Fruit fly (Drosophila melanogaster) whole organism, adult: ENCODE measurements around the gene CG6171.

ENCODE experiments used
- CG11617 ChIP-seq: fragments of 200-800 bp; sonication (Bioruptor generic); optimal IDR thresholded peaks from 2 replicates; lab custom pipeline; 2017; ENCODE audit warnings: mild to moderate bottlenecking, missing biosample characterization, missing genetic modification reagents, missing genetic modification characterization
- CG12768 ChIP-seq: fragments of 200-800 bp; sonication (Bioruptor generic); optimal IDR thresholded peaks from 2 replicates; lab custom pipeline; 2017; ENCODE audit warnings: missing biosample characterization, missing genetic modification characterization, mild to moderate bottlenecking, moderate library complexity, missing genetic modification reagents
- CG14711 ChIP-seq: fragments of 200-800 bp; sonication (Bioruptor generic); optimal IDR thresholded peaks from 2 replicates; lab custom pipeline; 2018; ENCODE audit warnings: missing biosample characterization, mild to moderate bottlenecking, missing genetic modification characterization, moderate library complexity
- CG1620 ChIP-seq: fragments of 200-800 bp; sonication (Bioruptor generic); optimal IDR thresholded peaks from 2 replicates; lab custom pipeline; 2016; ENCODE audit warnings: missing biosample characterization, missing genetic modification characterization
- CG33017 ChIP-seq: fragments of 200-800 bp; sonication (Bioruptor generic); optimal IDR thresholded peaks from 2 replicates; lab custom pipeline; 2018; ENCODE audit warnings: missing biosample characterization, mild to moderate bottlenecking, missing genetic modification characterization, moderate library complexity
- CG5204 ChIP-seq: fragments of 200-800 bp; sonication (Bioruptor generic); optimal IDR thresholded peaks from 2 replicates; lab custom pipeline; 2016; ENCODE audit warnings: missing biosample characterization, missing genetic modification characterization
- CG7045 ChIP-seq: fragments of 200-800 bp; sonication (Bioruptor generic); optimal IDR thresholded peaks from 2 replicates; lab custom pipeline; 2017; ENCODE audit warnings: missing biosample characterization, mild to moderate bottlenecking, missing genetic modification characterization
- CG7101 ChIP-seq: fragments of 200-800 bp; sonication (Bioruptor generic); optimal IDR thresholded peaks from 2 replicates; lab custom pipeline; 2018; ENCODE audit warnings: missing biosample characterization, mild to moderate bottlenecking, missing genetic modification characterization, moderate library complexity
- Clk ChIP-seq: fragments of 200-800 bp; sonication (Bioruptor generic); optimal IDR thresholded peaks from 2 replicates; lab custom pipeline; 2017; ENCODE audit warnings: missing biosample characterization, missing genetic modification characterization
- Crg-1 ChIP-seq: fragments of 200-800 bp; sonication (Bioruptor generic); optimal IDR thresholded peaks from 2 replicates; lab custom pipeline; 2016; ENCODE audit warnings: missing biosample characterization, missing genetic modification characterization
- Hr96 ChIP-seq: fragments of 200-800 bp; sonication (Bioruptor generic); optimal IDR thresholded peaks from 2 replicates; lab custom pipeline; 2016; ENCODE audit warnings: missing biosample characterization, missing genetic modification characterization
- Mnt ChIP-seq: fragments of 200-800 bp; sonication (Bioruptor generic); optimal IDR thresholded peaks from 2 replicates; lab custom pipeline; 2016; ENCODE audit warnings: missing biosample characterization, mild to moderate bottlenecking, missing genetic modification characterization
- bab1 ChIP-seq: fragments of 200-800 bp; sonication (Bioruptor generic); optimal IDR thresholded peaks from 3 replicates; lab custom pipeline; 2019; ENCODE audit warnings: missing biosample characterization, mild to moderate bottlenecking, missing genetic modification characterization, moderate library complexity
- cic ChIP-seq: fragments of 200-800 bp; sonication (Bioruptor generic); optimal IDR thresholded peaks from 2 replicates; lab custom pipeline; 2017; ENCODE audit warnings: missing biosample characterization, mild to moderate bottlenecking, missing genetic modification characterization, moderate library complexity
- cnc ChIP-seq, 2 experiments: fragments of >200 bp; optimal IDR thresholded peaks; 2 replicates each; lab custom pipeline; 2017
- kay ChIP-seq: fragments of 200-800 bp; sonication (Bioruptor generic); peaks from one replicate; lab custom pipeline; 2016; ENCODE audit warnings: missing biosample characterization, missing genetic modification characterization, borderline replicate concordance
- ovo ChIP-seq: fragments of 200-800 bp; sonication (Bioruptor generic); optimal IDR thresholded peaks from 2 replicates; lab custom pipeline; 2016; ENCODE audit warnings: missing biosample characterization, missing genetic modification characterization
- pad ChIP-seq: fragments of 200-800 bp; sonication (Bioruptor generic); optimal IDR thresholded peaks from 3 replicates; lab custom pipeline; 2017; ENCODE audit warnings: missing biosample characterization, missing genetic modification characterization, mild to moderate bottlenecking, moderate library complexity, missing genetic modification reagents
- tj ChIP-seq: fragments of 200-800 bp; sonication (Bioruptor generic); optimal IDR thresholded peaks from 3 replicates; lab custom pipeline; 2017; ENCODE audit warnings: missing biosample characterization, mild to moderate bottlenecking, missing genetic modification characterization, moderate library complexity
- toe ChIP-seq: fragments of 200-800 bp; sonication (Bioruptor generic); optimal IDR thresholded peaks from 2 replicates; lab custom pipeline; 2016; ENCODE audit warnings: missing biosample characterization, missing genetic modification characterization

The CG6171 gene

dm6 chr3R:15346018-15346383, 17.7 kb downstream of the CG6171 start, which contains the start of the genes Surf4 and CG31301:
TSS of gene Surf4 (minus strand) at chr3R:15346176.
TSS of gene CG31301 (plus strand) at chr3R:15346205.
- TF ChIP-seq bab1 (GFP tag; lab: Kevin White, UChicago), result peak; percentile 41
- peak; percentile 84 for TF ChIP-seq Mnt (GFP tag; lab: Kevin White, UChicago)
- no peak for TF ChIP-seq toe (GFP tag; lab: Kevin White, UChicago)
- TF ChIP-seq Hr96 (GFP tag; lab: Kevin White, UChicago), result no peak
- no peak for TF ChIP-seq CG14711 (tag; lab: Kevin White, UChicago)
- TF ChIP-seq ovo, result no peak
- no peak for TF ChIP-seq tj (GFP tag; lab: Kevin White, UChicago)
- TF ChIP-seq cnc (optimal IDR thresholded peaks at IDR 0.05; lab: Kevin White, UChicago), result no peak
- no peak for TF ChIP-seq CG33017 (tag; lab: Kevin White, UChicago)
- TF ChIP-seq CG7101 (tag; lab: Kevin White, UChicago), result no peak

dm6 chr3R:15345198-15346017, 18.2 kb downstream of the CG6171 start:
- TF ChIP-seq pad (GFP tag; lab: Kevin White, UChicago) (no peak), CG7101 (tag; lab: Kevin White, UChicago) (no peak), Hr96 (GFP tag; lab: Kevin White, UChicago) (no peak), bab1 (GFP tag; lab: Kevin White, UChicago) (no peak), kay (GFP tag; lab: Kevin White, UChicago) (no peak), cnc (optimal IDR thresholded peaks at IDR 0.05; lab: Kevin White, UChicago) (peak; percentile 60 to 77), CG14711 (tag; lab: Kevin White, UChicago) (no peak), CG12768 (no peak), CG11617 (GFP tag; lab: Kevin White, UChicago) (no peak), toe (GFP tag; lab: Kevin White, UChicago) (no peak), Mnt (GFP tag; lab: Kevin White, UChicago) (no peak), Crg-1 (GFP tag; lab: Kevin White, UChicago) (no peak), ovo (peak; percentile 10), CG7045 (GFP tag; lab: Kevin White, UChicago) (no peak), cic (GFP tag; lab: Kevin White, UChicago) (no peak), CG5204 (GFP tag; lab: Kevin White, UChicago) (no peak), CG33017 (tag; lab: Kevin White, UChicago) (no peak), tj (GFP tag; lab: Kevin White, UChicago) (peak; percentile 21), CG1620 (GFP tag; lab: Kevin White, UChicago) (no peak)

dm6 chr3R:15342926-15343685, 20.6 kb downstream of the CG6171 start, which contains the start of gene Nagk:
TSS of gene Nagk (minus strand) at chr3R:15343256.
- TF ChIP-seq Hr96 (GFP tag; lab: Kevin White, UChicago), result no peak
- peak; percentile 1 for TF ChIP-seq bab1 (GFP tag; lab: Kevin White, UChicago)
- TF ChIP-seq CG14711 (tag; lab: Kevin White, UChicago), result peak; percentile 44
- peak; percentile 35 for TF ChIP-seq CG12768
- peak; percentile 58 for TF ChIP-seq cic (GFP tag; lab: Kevin White, UChicago)
- peak; percentile 82 for TF ChIP-seq Mnt (GFP tag; lab: Kevin White, UChicago)
- TF ChIP-seq CG1620 (GFP tag; lab: Kevin White, UChicago), result peak; percentile 64
- TF ChIP-seq CG11617 (GFP tag; lab: Kevin White, UChicago), result peak; percentile 86
- peak; percentile 58 for TF ChIP-seq CG7101 (tag; lab: Kevin White, UChicago)
- peak; percentile 90 for TF ChIP-seq toe (GFP tag; lab: Kevin White, UChicago)
- TF ChIP-seq tj (GFP tag; lab: Kevin White, UChicago), result no peak
- TF ChIP-seq pad (GFP tag; lab: Kevin White, UChicago), result peak; percentile 68
- peak; percentile 38 for TF ChIP-seq ovo
- TF ChIP-seq CG5204 (GFP tag; lab: Kevin White, UChicago), result no peak
- peak; percentile 67 for TF ChIP-seq CG7045 (GFP tag; lab: Kevin White, UChicago)
- TF ChIP-seq Crg-1 (GFP tag; lab: Kevin White, UChicago), result peak; percentile 78
- TF ChIP-seq CG33017 (tag; lab: Kevin White, UChicago), result peak; percentile 24
- no peak for TF ChIP-seq kay (GFP tag; lab: Kevin White, UChicago)
- TF ChIP-seq cnc (optimal IDR thresholded peaks at IDR 0.05; lab: Kevin White, UChicago), result no peak
- peak; percentile 51 for TF ChIP-seq Clk (GFP tag; lab: Kevin White, UChicago)

dm6 chr3R:15342432-15342925, 21.2 kb downstream of the CG6171 start:
- TF ChIP-seq cnc (optimal IDR thresholded peaks at IDR 0.05; lab: Kevin White, UChicago), result no peak
- peak; percentile 3 for TF ChIP-seq CG7045 (GFP tag; lab: Kevin White, UChicago)
- TF ChIP-seq CG12768, result peak; percentile 0
- TF ChIP-seq tj (GFP tag; lab: Kevin White, UChicago), result peak; percentile 94
- TF ChIP-seq Crg-1 (GFP tag; lab: Kevin White, UChicago), result no peak
